Fruit fly (Drosophila melanogaster) whole organism, larva: ENCODE measurements around the gene dally.

ENCODE experiments used
- noc ChIP-seq: fragments of 200-800 bp; sonication (Bioruptor generic); optimal IDR thresholded peaks from 3 replicates; lab custom pipeline; 2019; ENCODE audit warnings: missing biosample characterization, mild to moderate bottlenecking, missing genetic modification characterization, moderate library complexity

Gene dally

dm6 chr3L:8827133-8827867 is at the start of gene dally:
TSS of gene dally (plus strand) at chr3L:8827505.
- peak; percentile 30 for TF ChIP-seq noc (tag; lab: Kevin White, UChicago)

- TF ChIP-seq noc (tag; lab: Kevin White, UChicago) = peak; percentile 28
Measured at dm6 chr3L:8780723-8781296, 46.5 kb upstream of the dally start.

dm6 chr3L:8781993-8782392 is 45.3 kb upstream of the dally start:
- TF ChIP-seq noc (tag; lab: Kevin White, UChicago) = no peak

- TF ChIP-seq noc (tag; lab: Kevin White, UChicago) = no peak
Measured at dm6 chr3L:8783299-8783698, 44.0 kb upstream of the dally start.

dm6 chr3L:8787240-8787639 is 40.1 kb upstream of the dally start:
- TF ChIP-seq noc (tag; lab: Kevin White, UChicago) = no peak

- peak; percentile 44 for TF ChIP-seq noc (tag; lab: Kevin White, UChicago)
Measured at dm6 chr3L:8787701-8788100, 39.6 kb upstream of the dally start.

dm6 chr3L:8788445-8788844 is 38.9 kb upstream of the dally start, which contains the start of gene Acbp5:
TSS of gene Acbp5 (minus strand) at chr3L:8788545.
- TF ChIP-seq noc (tag; lab: Kevin White, UChicago) = no peak

- no peak for TF ChIP-seq noc (tag; lab: Kevin White, UChicago)
Measured at dm6 chr3L:8798129-8798528, 29.2 kb upstream of the dally start.

dm6 chr3L:8798539-8798938 is 28.8 kb upstream of the dally start:
- TF ChIP-seq noc (tag; lab: Kevin White, UChicago) = no peak

- no peak for TF ChIP-seq noc (tag; lab: Kevin White, UChicago)
Measured at dm6 chr3L:8800432-8800831, 26.9 kb upstream of the dally start, which contains the start of gene CG13310. TSS of gene CG13310 (minus strand) at chr3L:8800532.

- TF ChIP-seq noc (tag; lab: Kevin White, UChicago) = no peak
Measured at dm6 chr3L:8802064-8802463, 25.2 kb upstream of the dally start, which contains the start of the genes CG13311 and CG34426. TSS of gene CG13311 (minus strand) at chr3L:8802164. TSS of gene CG34426 (plus strand) at chr3L:8802463.

dm6 chr3L:8804082-8804814 is 23.1 kb upstream of the dally start, which contains the start of the genes CG32023 and CG34427:
TSS of gene CG32023 (minus strand) at chr3L:8804182.
TSS of gene CG34427 (plus strand) at chr3L:8804764.
- no peak for TF ChIP-seq noc (tag; lab: Kevin White, UChicago)

- TF ChIP-seq noc (tag; lab: Kevin White, UChicago) = no peak
Measured at dm6 chr3L:8807113-8807651, 20.1 kb upstream of the dally start, which contains the start of the genes CG13312 and CG32024. TSS of gene CG13312 (minus strand) at chr3L:8807213. TSS of gene CG32024 (plus strand) at chr3L:8807601.

dm6 chr3L:8808244-8808643 is 19.1 kb upstream of the dally start, which contains the start of gene CG13308:
TSS of gene CG13308 (plus strand) at chr3L:8808544.
- no peak for TF ChIP-seq noc (tag; lab: Kevin White, UChicago)

dm6 chr3L:8810095-8810494 is 17.2 kb upstream of the dally start, which contains the start of gene CG13309:
TSS of gene CG13309 (plus strand) at chr3L:8810395.
- TF ChIP-seq noc (tag; lab: Kevin White, UChicago) = no peak
